Worm (Caenorhabditis elegans) whole organism, L4/young adult: ENCODE measurements around the gene let-60.

Experiments
- dao-5 ChIP-seq: sonication (generic microtip); optimal IDR thresholded peaks from 2 replicates; lab custom pipeline; 2016; ENCODE audit warnings: missing genotype, missing genetic modification characterization, moderate library complexity, missing compliant biosample characterization
- him-1 ChIP-seq: sonication (generic microtip); optimal IDR thresholded peaks from 2 replicates; lab custom pipeline; 2016; ENCODE audit warnings: missing genotype, missing genetic modification reagents, missing genetic modification characterization, missing compliant biosample characterization

DNA sequence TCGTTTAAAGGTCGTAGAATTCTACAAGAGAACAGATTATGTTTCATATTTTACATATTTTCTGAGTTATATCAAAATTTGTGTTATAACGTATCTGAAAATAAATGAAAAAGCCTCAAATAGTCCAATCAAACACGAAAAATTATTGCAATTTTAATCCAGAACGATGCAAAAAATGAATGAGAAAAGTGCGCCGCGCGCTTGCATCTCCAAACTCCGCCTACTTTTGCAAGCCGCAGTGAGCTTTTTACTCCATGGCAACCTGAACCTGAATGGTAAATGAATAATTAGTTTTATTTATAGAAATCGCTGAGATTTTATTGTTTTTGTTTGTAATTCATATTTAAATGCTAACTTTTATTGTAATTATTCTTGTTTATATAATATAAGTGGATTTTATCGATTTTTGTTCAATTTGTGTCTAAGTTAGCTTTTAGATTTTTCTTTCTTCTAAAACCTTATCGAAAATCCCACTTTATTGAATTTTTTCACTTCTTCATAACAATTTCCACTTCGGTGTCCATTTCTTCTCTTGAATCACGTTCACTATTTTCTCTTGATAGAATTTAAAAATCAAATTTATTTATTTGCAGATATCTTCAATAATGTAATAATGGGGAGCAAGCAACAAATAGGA, 34.6 kb downstream of the let-60 start, which contains the start of gene ZK809.5:
- TF ChIP-seq dao-5 (tag; lab: Kevin White, UChicago) (no peak), him-1 (tag; lab: Kevin White, UChicago) (no peak)
